Fruit fly (Drosophila melanogaster): Measurements from ENCODE around the gene Nmdmc.

The Nmdmc gene

dm6 chr3R:9038652-9039051 lies 11.7 kb downstream of the Nmdmc start, which contains the start of gene hyx (continued):
- TF ChIP-seq CG8924 (tag; optimal IDR thresholded peaks at IDR 0.05): peak; percentile 56
- no peak for TF ChIP-seq Tbp (GFP tag; optimal IDR thresholded peaks at IDR 0.05)
- no peak for TF ChIP-seq z (GFP tag; IDR thresholded peaks at IDR 0.05)
- peak; percentile 54 for TF ChIP-seq Hmr (GFP tag; optimal IDR thresholded peaks at IDR 0.05)
- no peak for TF ChIP-seq h (optimal IDR thresholded peaks at IDR 0.05)
- TF ChIP-seq CG17829 (tag; optimal IDR thresholded peaks at IDR 0.05): peak; percentile 38
- TF ChIP-seq cas (GFP tag; IDR thresholded peaks at IDR 0.05): 0 out of 2 replicates have a peak, but pooled peaks have one; percentile 27
- TF ChIP-seq CG17612 (GFP tag; IDR thresholded peaks at IDR 0.05): no peak
- TF ChIP-seq Blimp-1 (GFP tag; optimal IDR thresholded peaks at IDR 0.05): peak; percentile 3
- peak; percentile 83 for TF ChIP-seq Bgb (GFP tag; IDR thresholded peaks at IDR 0.05; ENCODE audit: partially characterized antibody)
- no peak for TF ChIP-seq Trl (optimal IDR thresholded peaks at IDR 0.05)
- peak; percentile 41 for TF ChIP-seq Trl (GFP tag; optimal IDR thresholded peaks at IDR 0.05)
- no peak for TF ChIP-seq CG6813 (GFP tag; optimal IDR thresholded peaks at IDR 0.05)
- peak; percentile 19 for TF ChIP-seq jumu (GFP tag; optimal IDR thresholded peaks at IDR 0.05)
- TF ChIP-seq sna (GFP tag; IDR thresholded peaks at IDR 0.05; ENCODE audit: partially characterized antibody): peak; percentile 85
- TF ChIP-seq CG1792 (GFP tag; optimal IDR thresholded peaks at IDR 0.05): no peak
- peak; percentile 90 for TF ChIP-seq row (GFP tag; IDR thresholded peaks at IDR 0.05)
- peak; percentile 11 for TF ChIP-seq CG7987 (GFP tag; optimal IDR thresholded peaks at IDR 0.05)
- TF ChIP-seq D19B (GFP tag; optimal IDR thresholded peaks at IDR 0.05): no peak
- no peak for TF ChIP-seq CG10321 (GFP tag; IDR thresholded peaks at IDR 0.05)
- TF ChIP-seq vfl (GFP tag; optimal IDR thresholded peaks at IDR 0.05): peak; percentile 46
- TF ChIP-seq CoRest (tag; optimal IDR thresholded peaks at IDR 0.05): peak; percentile 43
- peak; percentile 20 for TF ChIP-seq CG10147 (GFP tag; optimal IDR thresholded peaks at IDR 0.05)
- TF ChIP-seq scrt (GFP tag; optimal IDR thresholded peaks at IDR 0.05): peak; percentile 43
- no peak; the same call in 1 of the 3 replicates for TF ChIP-seq zen2 (GFP tag; IDR thresholded peaks at IDR 0.05; ENCODE audit: partially characterized antibody)
- peak; percentile 39 for TF ChIP-seq Chrac-16 (GFP tag; optimal IDR thresholded peaks at IDR 0.05)
- no peak for TF ChIP-seq Ada2b (GFP tag; IDR thresholded peaks at IDR 0.05)
- peak; percentile 33 for TF ChIP-seq phol (tag; optimal IDR thresholded peaks at IDR 0.05)
- TF ChIP-seq toy (GFP tag; IDR thresholded peaks at IDR 0.05): no peak
- peak; percentile 62 for TF ChIP-seq CG1603 (tag; optimal IDR thresholded peaks at IDR 0.05)
- TF ChIP-seq ind (GFP tag; optimal IDR thresholded peaks at IDR 0.05): peak; percentile 23
- no peak for TF ChIP-seq Hand (GFP tag; optimal IDR thresholded peaks at IDR 0.05)
- TF ChIP-seq HLH3B (GFP tag; IDR thresholded peaks at IDR 0.05): no peak
- no peak for TF ChIP-seq CG10431 (GFP tag; optimal IDR thresholded peaks at IDR 0.05)
- TF ChIP-seq slp2 (GFP tag; optimal IDR thresholded peaks at IDR 0.05): no peak
- no peak for TF ChIP-seq Abd-B (GFP tag; optimal IDR thresholded peaks at IDR 0.05)
- no peak for TF ChIP-seq CG18476 (GFP tag; optimal IDR thresholded peaks at IDR 0.05)
- TF ChIP-seq CG3847 (GFP tag; IDR thresholded peaks at IDR 0.05): peak; percentile 25; the same call in 1 of the 2 replicates
- TF ChIP-seq CG17568 (GFP tag; optimal IDR thresholded peaks at IDR 0.05): no peak
- peak; percentile 41 for TF ChIP-seq Bteb2 (GFP tag; optimal IDR thresholded peaks at IDR 0.05)
- TF ChIP-seq Jarid2 (GFP tag; optimal IDR thresholded peaks at IDR 0.05): no peak
- no peak for TF ChIP-seq zfh1 (GFP tag; IDR thresholded peaks at IDR 0.05)
- TF ChIP-seq CG9876 (GFP tag; optimal IDR thresholded peaks at IDR 0.05): no peak
- no peak for TF ChIP-seq ro (GFP tag; IDR thresholded peaks at IDR 0.05)
- TF ChIP-seq CG17912 (GFP tag; optimal IDR thresholded peaks at IDR 0.05): no peak
- TF ChIP-seq Opbp (GFP tag; IDR thresholded peaks at IDR 0.05; ENCODE audit: partially characterized antibody): peak; percentile 80; the same call in 2 of the 3 replicates
- no peak for TF ChIP-seq CrebB (tag; optimal IDR thresholded peaks at IDR 0.05)
- TF ChIP-seq CG31388 (GFP tag; optimal IDR thresholded peaks at IDR 0.05): no peak
- peak; percentile 20 for TF ChIP-seq shn (GFP tag; optimal IDR thresholded peaks at IDR 0.05)
- peak; percentile 31 for TF ChIP-seq CG34376 (GFP tag; optimal IDR thresholded peaks at IDR 0.05)
- no peak for TF ChIP-seq CG10462 (GFP tag; optimal IDR thresholded peaks at IDR 0.05)
- no peak for TF ChIP-seq disco-r (GFP tag; optimal IDR thresholded peaks at IDR 0.05)

Measured in whole organism, embryonic.